Worm (Caenorhabditis elegans) whole organism, L2 larva: ENCODE data around the gene dhhc-5.

Experiments
- F13H6.1 ChIP-seq: sonication (generic microtip); optimal IDR thresholded peaks from 2 replicates; lab custom pipeline; 2016; ENCODE audit warnings: missing genetic modification characterization, missing compliant biosample characterization
- dmd-4 ChIP-seq: sonication (generic microtip); optimal IDR thresholded peaks from 2 replicates; lab custom pipeline; 2017; ENCODE audit warnings: missing biosample characterization, missing genetic modification characterization
- elt-3 ChIP-seq: sonication (generic microtip); optimal IDR thresholded peaks from 2 replicates; lab custom pipeline; 2017; ENCODE audit warnings: missing biosample characterization, missing genetic modification characterization
- fos-1 ChIP-seq: fragments of 150-350 bp; optimal IDR thresholded peaks from 2 replicates; lab custom pipeline; 2014; ENCODE audit warnings: missing biosample characterization, missing genetic modification characterization
- lin-11 ChIP-seq: fragments of 150-350 bp; sonication (generic microtip); optimal IDR thresholded peaks from 2 replicates; lab custom pipeline; 2014; ENCODE audit warnings: missing biosample characterization, missing genetic modification characterization, inconsistent platforms, mixed read lengths
- nhr-10 ChIP-seq: sonication (generic microtip); optimal IDR thresholded peaks from 2 replicates; lab custom pipeline; 2017; ENCODE audit warnings: missing biosample characterization, missing genetic modification characterization
- nhr-11 ChIP-seq: fragments of 150-350 bp; optimal IDR thresholded peaks from 2 replicates; lab custom pipeline; 2014; ENCODE audit warnings: missing biosample characterization, missing genetic modification characterization
- nhr-237 ChIP-seq: fragments of 150-350 bp; optimal IDR thresholded peaks from 2 replicates; lab custom pipeline; 2014; ENCODE audit warnings: missing biosample characterization, missing genetic modification characterization
- sma-3 ChIP-seq: sonication (generic microtip); optimal IDR thresholded peaks from 2 replicates; lab custom pipeline; 2016; ENCODE audit warnings: missing genetic modification reagents, missing genetic modification characterization, missing compliant biosample characterization
- snpc-4 ChIP-seq: fragments of 150-350 bp; optimal IDR thresholded peaks from 2 replicates; lab custom pipeline; 2014; ENCODE audit warnings: missing biosample characterization, missing genetic modification characterization
- unc-39 ChIP-seq: fragments of 150-350 bp; optimal IDR thresholded peaks from 2 replicates; lab custom pipeline; 2014; ENCODE audit warnings: missing biosample characterization, missing genetic modification characterization
- unc-55 ChIP-seq: fragments of 150-350 bp; sonication (generic microtip); optimal IDR thresholded peaks from 3 replicates; lab custom pipeline; 2014; ENCODE audit warnings: missing biosample characterization, missing genetic modification reagents, missing genetic modification characterization
- ztf-11 ChIP-seq: sonication (generic microtip); optimal IDR thresholded peaks from 2 replicates; lab custom pipeline; 2017; ENCODE audit warnings: missing biosample characterization, missing genetic modification characterization
- ztf-4 ChIP-seq: fragments of 150-350 bp; optimal IDR thresholded peaks from 2 replicates; lab custom pipeline; 2014; ENCODE audit warnings: missing biosample characterization, missing genetic modification characterization

ce11 chrIII:6822790-6823189 lies 26.1 kb downstream of the dhhc-5 start:
- TF ChIP-seq dmd-4 (tag; lab: Kevin White, UChicago) (no peak), nhr-237 (tag; lab: Kevin White, UChicago) (no peak), sma-3 (GFP tag; lab: Kevin White, UChicago) (no peak), lin-11 (tag; lab: Kevin White, UChicago) (no peak), unc-55 (no peak), nhr-11 (tag; lab: Kevin White, UChicago) (no peak), snpc-4 (tag; lab: Kevin White, UChicago) (no peak), nhr-10 (no peak), unc-39 (no peak), F13H6.1 (no peak), ztf-11 (no peak), ztf-4 (tag; lab: Kevin White, UChicago) (no peak), fos-1 (tag; lab: Kevin White, UChicago) (no peak), elt-3 (tag; lab: Kevin White, UChicago) (no peak)
